Worm (Caenorhabditis elegans): ENCODE results near the gene C53D6.8.

ce11 chrIV:8951953-8952567, 50.5 kb downstream of the C53D6.8 start:
- TF ChIP-seq mdl-1 (tag; optimal IDR thresholded peaks at IDR 0.05): no peak
- TF ChIP-seq unc-39 (tag; optimal IDR thresholded peaks at IDR 0.05): no peak
- no peak for TF ChIP-seq nhr-11 (tag; optimal IDR thresholded peaks at IDR 0.05)
- no peak for TF ChIP-seq pqm-1 (tag; optimal IDR thresholded peaks at IDR 0.05)
- TF ChIP-seq nhr-77 (tag; optimal IDR thresholded peaks at IDR 0.05): no peak
- TF ChIP-seq nhr-237 (tag; optimal IDR thresholded peaks at IDR 0.05): no peak
- TF ChIP-seq nhr-67 (tag; optimal IDR thresholded peaks at IDR 0.05): no peak
- TF ChIP-seq fos-1 (tag; optimal IDR thresholded peaks at IDR 0.05): no peak
- no peak for TF ChIP-seq nfya-1 (tag; optimal IDR thresholded peaks at IDR 0.05; ENCODE audit: insufficient read depth)
- no peak for TF ChIP-seq nhr-28 (tag; optimal IDR thresholded peaks at IDR 0.05)
- TF ChIP-seq R02D3.7 (tag; optimal IDR thresholded peaks at IDR 0.05): no peak
- no peak for TF ChIP-seq ceh-9 (tag; optimal IDR thresholded peaks at IDR 0.05)
- TF ChIP-seq ztf-4 (tag; optimal IDR thresholded peaks at IDR 0.05): no peak
